Worm (Caenorhabditis elegans) whole organism, L4/young adult: ENCODE measurements around the gene Y47A7.2.

Source experiments
- W03F9.2 ChIP-seq: fragments of 150-350 bp; optimal IDR thresholded peaks from 2 replicates; lab custom pipeline; 2014; ENCODE audit warnings: missing biosample characterization, missing genetic modification characterization
- dao-5 ChIP-seq: sonication (generic microtip); optimal IDR thresholded peaks from 2 replicates; lab custom pipeline; 2016; ENCODE audit warnings: missing genotype, missing genetic modification characterization, moderate library complexity, missing compliant biosample characterization
- him-1 ChIP-seq: sonication (generic microtip); optimal IDR thresholded peaks from 2 replicates; lab custom pipeline; 2016; ENCODE audit warnings: missing genotype, missing genetic modification reagents, missing genetic modification characterization, missing compliant biosample characterization

DNA sequence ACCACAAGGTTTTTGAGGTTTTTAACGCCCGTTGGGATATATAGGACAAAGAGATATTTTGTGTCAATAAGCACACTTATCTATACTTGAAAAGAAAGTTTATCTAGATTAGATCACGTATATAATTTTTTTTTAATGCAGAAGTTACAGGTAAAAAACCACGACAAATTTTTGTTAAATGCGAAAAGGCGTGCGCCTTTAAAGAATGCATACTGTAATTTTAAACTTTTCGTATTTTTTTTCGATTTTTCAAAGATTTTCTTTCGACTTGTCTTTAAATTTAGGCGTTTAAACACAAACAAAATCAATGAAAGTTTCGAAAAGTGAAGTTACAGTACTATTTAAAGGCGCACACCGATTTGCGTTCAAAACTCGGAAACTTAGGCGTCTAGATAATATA is 5.5 kb upstream of the Y47A7.2 start:
- TF ChIP-seq him-1 (tag; lab: Kevin White, UChicago), result no peak
- no peak for TF ChIP-seq W03F9.2
- no peak for TF ChIP-seq dao-5 (tag; lab: Kevin White, UChicago)
